Worm (Caenorhabditis elegans) whole organism, midembryonic: Measurements from ENCODE around the gene tbc-8.
A peak's percentile ranks its signal among the peaks of the same experiment; 100 is the strongest.

Source experiments
- T22C8.4 ChIP-seq: fragments of 200-800 bp; sonication (Bioruptor generic); IDR thresholded peaks from 2 replicates; pipeline ENCODE4 v1.3.6; 2022; ENCODE audit warnings: missing genetic modification characterization, missing compliant biosample characterization
- klf-2 ChIP-seq: fragments of 200-800 bp; sonication (Bioruptor generic); conservative IDR thresholded peaks from 2 replicates; pipeline ENCODE4 v1.3.6; 2022; ENCODE audit warnings: missing genetic modification reagents, missing genetic modification characterization, missing compliant biosample characterization
- ref-1 ChIP-seq: fragments of 200-800 bp; sonication (Bioruptor generic); conservative IDR thresholded peaks from 2 replicates; pipeline ENCODE4 v1.3.6; 2022; ENCODE audit warnings: missing genetic modification reagents, missing genetic modification characterization, missing compliant biosample characterization
- tab-1 ChIP-seq: fragments of 200-800 bp; sonication (Bioruptor generic); IDR thresholded peaks from 2 replicates; pipeline ENCODE4 v1.3.6; 2022; ENCODE audit warnings: missing genetic modification characterization, missing compliant biosample characterization

tbc-8 gene

DNA sequence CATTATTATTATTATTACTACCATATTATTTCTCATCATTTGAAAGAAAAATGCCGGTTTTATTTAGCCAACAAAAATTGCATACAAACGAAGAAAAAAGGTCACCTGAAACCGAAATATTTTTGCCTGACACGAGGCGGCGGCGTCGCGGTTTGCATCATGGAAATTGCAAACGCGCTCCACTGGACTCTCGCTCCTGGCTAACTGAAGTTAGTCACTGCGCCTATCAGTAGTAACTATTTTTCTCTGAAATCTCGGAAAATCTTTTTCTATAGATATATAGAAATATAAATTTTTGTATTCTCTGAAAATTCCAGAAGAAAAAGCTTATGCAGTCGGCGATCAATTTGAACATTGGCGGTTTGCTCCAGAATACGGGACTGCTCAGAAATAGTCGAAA, 51.1 kb downstream of the tbc-8 start, which contains the start of gene ymel-1:
Gene ymel-1 (plus strand): TSS at position 318 of the 400 bp plus-strand sequence.
- no peak for TF ChIP-seq klf-2 (GFP tag; lab: Robert Waterston, UW)
- no peak for TF ChIP-seq tab-1 (GFP tag; lab: Robert Waterston, UW)
- TF ChIP-seq ref-1 = no peak

DNA sequence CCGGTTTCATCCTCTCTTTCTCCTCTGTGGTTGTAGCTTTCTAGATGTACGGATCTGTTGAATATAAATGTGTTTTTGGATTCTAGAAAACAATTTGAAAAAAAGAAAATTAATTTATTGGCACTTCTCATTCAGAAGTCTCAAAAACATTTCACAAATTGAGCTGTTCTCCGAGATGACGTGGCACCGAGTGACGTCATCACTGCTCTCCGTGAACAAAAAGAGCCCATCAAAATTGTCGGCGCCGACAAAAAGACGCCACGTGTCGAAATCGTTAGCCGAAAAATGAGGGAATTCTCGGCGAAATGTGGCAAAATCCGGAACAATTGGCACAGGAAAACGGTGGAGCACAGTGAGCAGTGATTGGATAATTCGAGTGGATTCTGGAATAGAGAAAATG, 56.9 kb downstream of the tbc-8 start:
- TF ChIP-seq T22C8.4 (GFP tag; lab: Robert Waterston, UW) (no peak), ref-1 (0 out of 2 replicates have a peak, but pooled peaks have one; percentile 22)
